Fruit fly (Drosophila melanogaster) whole organism, adult: Measurements from ENCODE around the gene CG7518.

Source experiments
- CG14711 ChIP-seq: fragments of 200-800 bp; sonication (Bioruptor generic); optimal IDR thresholded peaks from 2 replicates; lab custom pipeline; 2018; ENCODE audit warnings: missing biosample characterization, mild to moderate bottlenecking, missing genetic modification characterization, moderate library complexity
- CG33017 ChIP-seq: fragments of 200-800 bp; sonication (Bioruptor generic); optimal IDR thresholded peaks from 2 replicates; lab custom pipeline; 2018; ENCODE audit warnings: missing biosample characterization, mild to moderate bottlenecking, missing genetic modification characterization, moderate library complexity
- CG7045 ChIP-seq: fragments of 200-800 bp; sonication (Bioruptor generic); optimal IDR thresholded peaks from 2 replicates; lab custom pipeline; 2017; ENCODE audit warnings: missing biosample characterization, mild to moderate bottlenecking, missing genetic modification characterization
- CG7101 ChIP-seq: fragments of 200-800 bp; sonication (Bioruptor generic); optimal IDR thresholded peaks from 2 replicates; lab custom pipeline; 2018; ENCODE audit warnings: missing biosample characterization, mild to moderate bottlenecking, missing genetic modification characterization, moderate library complexity
- Clk ChIP-seq: fragments of 200-800 bp; sonication (Bioruptor generic); optimal IDR thresholded peaks from 2 replicates; lab custom pipeline; 2017; ENCODE audit warnings: missing biosample characterization, missing genetic modification characterization
- Hr96 ChIP-seq: fragments of 200-800 bp; sonication (Bioruptor generic); optimal IDR thresholded peaks from 2 replicates; lab custom pipeline; 2016; ENCODE audit warnings: missing biosample characterization, missing genetic modification characterization
- Mnt ChIP-seq: fragments of 200-800 bp; sonication (Bioruptor generic); optimal IDR thresholded peaks from 2 replicates; lab custom pipeline; 2016; ENCODE audit warnings: missing biosample characterization, mild to moderate bottlenecking, missing genetic modification characterization
- cnc ChIP-seq, 2 experiments: fragments of >200 bp; optimal IDR thresholded peaks; 2 replicates each; lab custom pipeline; 2017
- kay ChIP-seq: fragments of 200-800 bp; sonication (Bioruptor generic); peaks from one replicate; lab custom pipeline; 2016; ENCODE audit warnings: missing biosample characterization, missing genetic modification characterization, borderline replicate concordance
- ovo ChIP-seq: fragments of 200-800 bp; sonication (Bioruptor generic); optimal IDR thresholded peaks from 2 replicates; lab custom pipeline; 2016; ENCODE audit warnings: missing biosample characterization, missing genetic modification characterization
- tj ChIP-seq: fragments of 200-800 bp; sonication (Bioruptor generic); optimal IDR thresholded peaks from 3 replicates; lab custom pipeline; 2017; ENCODE audit warnings: missing biosample characterization, mild to moderate bottlenecking, missing genetic modification characterization, moderate library complexity
- toe ChIP-seq: fragments of 200-800 bp; sonication (Bioruptor generic); optimal IDR thresholded peaks from 2 replicates; lab custom pipeline; 2016; ENCODE audit warnings: missing biosample characterization, missing genetic modification characterization

- peak; percentile 30 for TF ChIP-seq Clk (GFP tag; lab: Kevin White, UChicago)
- TF ChIP-seq kay (GFP tag; lab: Kevin White, UChicago), result no peak
- TF ChIP-seq CG7101 (tag; lab: Kevin White, UChicago), result peak; percentile 62
- TF ChIP-seq tj (GFP tag; lab: Kevin White, UChicago), result peak; percentile 80
- peak; percentile 84 for TF ChIP-seq Mnt
- peak; percentile 42 for TF ChIP-seq CG33017 (tag; lab: Kevin White, UChicago)
- TF ChIP-seq cnc (optimal IDR thresholded peaks at IDR 0.05; lab: Kevin White, UChicago), result peak; percentile 91 to 95
- peak; percentile 63 for TF ChIP-seq CG14711 (tag; lab: Kevin White, UChicago)
- TF ChIP-seq ovo (GFP tag; lab: Kevin White, UChicago), result peak; percentile 48
- peak; percentile 72 for TF ChIP-seq Hr96
- TF ChIP-seq CG7045 (GFP tag; lab: Kevin White, UChicago), result peak; percentile 34
- peak; percentile 37 for TF ChIP-seq toe (GFP tag; lab: Kevin White, UChicago)
These were observed 14.5 kb downstream of the CG7518 start for dm6 chr3R:13012351-13012750.
